Worm (Caenorhabditis elegans) whole organism, L1 larva: ENCODE measurements around the gene asp-9.

Source experiments
- C04F5.9 ChIP-seq: sonication (generic microtip); optimal IDR thresholded peaks from 2 replicates; lab custom pipeline; 2016; ENCODE audit warnings: missing genetic modification characterization, missing compliant biosample characterization
- C16A3.4 ChIP-seq: fragments of 150-350 bp; optimal IDR thresholded peaks from 2 replicates; lab custom pipeline; 2014; ENCODE audit warnings: missing biosample characterization, missing genetic modification characterization
- C34B4.2 ChIP-seq: sonication (generic microtip); optimal IDR thresholded peaks from 2 replicates; lab custom pipeline; 2017; ENCODE audit warnings: mild to moderate bottlenecking, missing genetic modification characterization, missing compliant biosample characterization
- aha-1 ChIP-seq: fragments of 150-350 bp; optimal IDR thresholded peaks from 2 replicates; lab custom pipeline; 2014; ENCODE audit warnings: missing biosample characterization, missing genetic modification characterization
- aly-2 ChIP-seq: fragments of 150-350 bp; optimal IDR thresholded peaks from 2 replicates; lab custom pipeline; 2014; ENCODE audit warnings: missing biosample characterization, missing genetic modification characterization
- blmp-1 ChIP-seq: fragments of 150-350 bp; optimal IDR thresholded peaks from 2 replicates; lab custom pipeline; 2014; ENCODE audit warnings: missing biosample characterization, missing genetic modification characterization
- ceh-8 ChIP-seq: fragments of 200-800 bp; sonication (Bioruptor generic); optimal IDR thresholded peaks from 2 replicates; lab custom pipeline; 2018; ENCODE audit warnings: mild to moderate bottlenecking, missing genetic modification characterization, moderate library complexity, missing compliant biosample characterization
- ceh-90 ChIP-seq: sonication (generic microtip); optimal IDR thresholded peaks from 2 replicates; lab custom pipeline; 2016; ENCODE audit warnings: missing genetic modification characterization, missing compliant biosample characterization
- dpl-1 ChIP-seq, 3 experiments: fragments of 150-350 bp in 2 of 3; sonication (generic microtip) in 1 of 3; optimal IDR thresholded peaks; 2 replicates each; lab custom pipeline; 2014 to 2017; ENCODE audit warnings: missing biosample characterization in 3 of 3, missing genetic modification characterization in 3 of 3, missing genetic modification reagents in 3 of 3
- dsc-1 ChIP-seq: sonication (generic microtip); optimal IDR thresholded peaks from 2 replicates; lab custom pipeline; 2016; ENCODE audit warnings: mild to moderate bottlenecking, missing genetic modification characterization, missing compliant biosample characterization
- efl-1 ChIP-seq, 4 experiments: fragments of 150-350 bp; optimal IDR thresholded peaks in 3 of 4; peaks in 1 of 4; 1 replicate in 1 of 4; 2 replicates in 3 of 4; lab custom pipeline; 2014; ENCODE audit warnings: missing biosample characterization in 2 of 4, missing genetic modification characterization in 2 of 4, missing genetic modification reagents in 2 of 4
- elt-2 ChIP-seq: sonication (generic microtip); optimal IDR thresholded peaks from 2 replicates; lab custom pipeline; 2016; ENCODE audit warnings: missing genetic modification characterization, mild to moderate bottlenecking, inconsistent platforms, missing compliant biosample characterization, missing genetic modification reagents
- fkh-8 ChIP-seq: sonication (generic microtip); optimal IDR thresholded peaks from 2 replicates; lab custom pipeline; 2016; ENCODE audit warnings: mild to moderate bottlenecking, missing genetic modification characterization, missing compliant biosample characterization
- fos-1 ChIP-seq: fragments of 150-350 bp; optimal IDR thresholded peaks from 2 replicates; lab custom pipeline; 2014; ENCODE audit warnings: missing biosample characterization, missing genetic modification characterization
- hlh-17 ChIP-seq: fragments of 200-800 bp; sonication (Bioruptor generic); optimal IDR thresholded peaks from 2 replicates; lab custom pipeline; 2018; ENCODE audit warnings: missing genetic modification characterization, mild to moderate bottlenecking, missing compliant biosample characterization, moderate library complexity, borderline replicate concordance
- hpl-2 ChIP-seq: fragments of 150-350 bp; optimal IDR thresholded peaks from 2 replicates; lab custom pipeline; 2014; ENCODE audit warnings: missing biosample characterization, missing genetic modification reagents, missing genetic modification characterization
- irx-1 ChIP-seq: sonication (generic microtip); optimal IDR thresholded peaks from 2 replicates; lab custom pipeline; 2016; ENCODE audit warnings: missing genetic modification characterization, missing compliant biosample characterization
- lin-13 ChIP-seq: fragments of 150-350 bp; optimal IDR thresholded peaks from 2 replicates; lab custom pipeline; 2014; ENCODE audit warnings: missing biosample characterization, missing genetic modification reagents, missing genetic modification characterization
- lir-3 ChIP-seq: sonication (generic microtip); optimal IDR thresholded peaks from 2 replicates; lab custom pipeline; 2016; ENCODE audit warnings: mild to moderate bottlenecking, missing genetic modification characterization, moderate library complexity, missing compliant biosample characterization; ENCODE audit not compliant: poor library complexity
- lsy-2 ChIP-seq, 2 experiments: fragments of 150-350 bp; optimal IDR thresholded peaks; 2 replicates each; lab custom pipeline; 2014; ENCODE audit warnings: missing biosample characterization in 2 of 2, missing genetic modification characterization in 2 of 2
- mep-1 ChIP-seq: fragments of 150-350 bp; optimal IDR thresholded peaks from 2 replicates; lab custom pipeline; 2014; ENCODE audit warnings: missing biosample characterization, missing genetic modification characterization
- nhr-11 ChIP-seq: fragments of 150-350 bp; optimal IDR thresholded peaks from 2 replicates; lab custom pipeline; 2014; ENCODE audit warnings: missing biosample characterization, missing genetic modification characterization
- nhr-12 ChIP-seq: sonication (generic microtip); optimal IDR thresholded peaks from 2 replicates; lab custom pipeline; 2017; ENCODE audit warnings: missing biosample characterization, missing genetic modification characterization
- nhr-84 ChIP-seq: sonication (generic microtip); optimal IDR thresholded peaks from 2 replicates; lab custom pipeline; 2017; ENCODE audit warnings: missing biosample characterization, missing genetic modification characterization
- nhr-85 ChIP-seq: sonication (generic microtip); peaks from one replicate; lab custom pipeline; 2016; ENCODE audit warnings: missing genetic modification characterization, inconsistent platforms, missing compliant biosample characterization
- pax-3 ChIP-seq: fragments of 200-800 bp; sonication (Bioruptor generic); optimal IDR thresholded peaks from 2 replicates; lab custom pipeline; 2018; ENCODE audit warnings: mild to moderate bottlenecking, missing genetic modification characterization, moderate library complexity, missing compliant biosample characterization
- skn-1 ChIP-seq: fragments of 150-350 bp; optimal IDR thresholded peaks from 2 replicates; lab custom pipeline; 2014; ENCODE audit warnings: missing biosample characterization, missing genetic modification characterization
- swsn-7 ChIP-seq: sonication (generic microtip); optimal IDR thresholded peaks from 2 replicates; lab custom pipeline; 2016; ENCODE audit warnings: missing genetic modification characterization, missing compliant biosample characterization
- tlp-1 ChIP-seq: fragments of 150-350 bp; optimal IDR thresholded peaks from 2 replicates; lab custom pipeline; 2014; ENCODE audit warnings: missing biosample characterization, missing genetic modification characterization
- unc-98 ChIP-seq: fragments of 200-800 bp; sonication (Bioruptor generic); IDR thresholded peaks from 2 replicates; pipeline ENCODE4 v1.3.6; 2022; ENCODE audit warnings: missing genetic modification characterization, missing compliant biosample characterization
- vab-15 ChIP-seq: sonication (generic microtip); optimal IDR thresholded peaks from 2 replicates; lab custom pipeline; 2017; ENCODE audit warnings: missing genotype, mild to moderate bottlenecking, missing genetic modification characterization, missing compliant biosample characterization
- xbp-1 ChIP-seq: sonication (generic microtip); optimal IDR thresholded peaks from 2 replicates; lab custom pipeline; 2016; ENCODE audit warnings: missing genetic modification characterization, missing compliant biosample characterization
- zag-1 ChIP-seq: fragments of 150-350 bp; optimal IDR thresholded peaks from 2 replicates; lab custom pipeline; 2014; ENCODE audit warnings: missing biosample characterization, missing genetic modification characterization
- ztf-11 ChIP-seq, 2 experiments: sonication (generic microtip); optimal IDR thresholded peaks; 2 replicates each; lab custom pipeline; 2016 to 2017; ENCODE audit warnings: missing genetic modification characterization in 2 of 2, missing biosample characterization in 1 of 2, missing compliant biosample characterization in 1 of 2

Gene asp-9

ce11 chrIV:6217503-6217902, 31.8 kb downstream of the asp-9 start:
- TF ChIP-seq mep-1 (no peak), dsc-1 (tag; lab: Kevin White, UChicago) (no peak), pax-3 (tag; lab: Kevin White, UChicago) (no peak), lin-13 (GFP tag; lab: Kevin White, UChicago) (no peak), tlp-1 (tag; lab: Kevin White, UChicago) (no peak), nhr-11 (no peak)

DNA sequence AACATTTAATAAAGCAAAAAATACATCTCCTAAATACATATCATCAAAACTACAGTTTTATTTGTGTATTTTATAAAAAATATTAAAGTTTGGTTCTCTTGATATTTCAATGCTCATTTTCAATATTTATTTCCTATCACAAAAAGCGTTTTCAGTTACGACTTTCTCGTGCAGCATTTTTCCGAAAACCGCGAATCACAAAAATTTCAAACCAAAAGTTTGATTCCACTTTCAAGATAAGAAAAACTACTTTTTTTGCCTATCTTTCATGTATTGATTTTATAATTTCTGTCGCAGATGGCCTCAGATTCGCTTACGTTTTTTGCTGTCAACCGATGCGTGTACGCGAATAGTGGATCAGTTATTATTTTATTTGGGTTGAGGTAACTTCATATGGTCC, 33.7 kb downstream of the asp-9 start, which contains the start of gene C49A9.4:
TSS of gene C49A9.4 (plus strand) at position 265 of the 400 bp plus-strand sequence.
- TF ChIP-seq dsc-1 (tag; lab: Kevin White, UChicago), result no peak
- TF ChIP-seq hpl-2 (GFP tag; lab: Kevin White, UChicago), result peak; percentile 35
- TF ChIP-seq efl-1 (optimal IDR thresholded peaks at IDR 0.05; lab: Kevin White, UChicago), result no peak
- peak in 1 of 2 experiments; percentile 42 for TF ChIP-seq efl-1 (GFP tag; optimal IDR thresholded peaks at IDR 0.05 in 1 of 2; lab: Kevin White, UChicago)
- TF ChIP-seq elt-2, result peak; percentile 27

- TF ChIP-seq hlh-17 (GFP tag; lab: Kevin White, UChicago) (no peak), ceh-8 (GFP tag; lab: Kevin White, UChicago) (no peak), xbp-1 (tag; lab: Kevin White, UChicago) (no peak), aha-1 (no peak), skn-1 (tag; lab: Kevin White, UChicago) (no peak), lsy-2 (tag; optimal IDR thresholded peaks at IDR 0.05; lab: Kevin White, UChicago) (no peak), C16A3.4 (tag; lab: Kevin White, UChicago) (no peak), efl-1 (optimal IDR thresholded peaks at IDR 0.05; lab: Kevin White, UChicago) (no peak), efl-1 (GFP tag; optimal IDR thresholded peaks at IDR 0.05 in 1 of 2; lab: Kevin White, UChicago) (peak in 1 of 2 experiments; percentile 2), elt-2 (peak; percentile 51)
- TF ChIP-seq, all 84 proteins: peak for 2
These were observed 36.2 kb downstream of the asp-9 start, which contains the start of gene C49A9.3 for ce11 chrIV:6221878-6222277. TSS of gene C49A9.3 (plus strand) at chrIV:6222089.

DNA sequence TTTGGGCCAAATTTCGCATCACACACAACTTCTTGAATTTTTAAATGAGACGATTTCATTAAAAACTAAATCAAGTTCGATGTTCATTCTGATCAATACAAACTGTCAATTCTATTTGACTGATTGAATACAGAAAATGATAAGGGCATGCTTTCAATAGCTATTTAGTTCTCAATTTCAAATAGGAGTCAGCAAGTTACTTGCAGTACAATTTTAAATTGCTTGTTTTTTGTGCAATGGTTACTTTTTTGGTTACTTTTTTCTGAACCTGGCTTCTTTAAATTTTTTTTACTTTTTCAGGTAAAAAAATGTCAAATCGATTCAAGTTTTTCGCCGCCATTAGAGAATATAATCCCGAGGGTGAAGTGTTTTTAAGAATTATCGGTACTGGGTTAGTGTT, 39.5 kb downstream of the asp-9 start, which contains the start of gene C49A9.2:
TSS of gene C49A9.2 (plus strand) at position 301 of the 400 bp plus-strand sequence.
- TF ChIP-seq fkh-8 (tag; lab: Kevin White, UChicago) (no peak), pax-3 (tag; lab: Kevin White, UChicago) (no peak), blmp-1 (no peak), aly-2 (tag; lab: Kevin White, UChicago) (no peak), vab-15 (tag; lab: Kevin White, UChicago) (no peak), hlh-17 (GFP tag; lab: Kevin White, UChicago) (no peak), nhr-84 (tag; lab: Kevin White, UChicago) (no peak), ceh-90 (no peak), zag-1 (no peak), unc-98 (GFP tag; lab: Robert Waterston, UW) (no peak), C34B4.2 (tag; lab: Kevin White, UChicago) (no peak), swsn-7 (tag; lab: Kevin White, UChicago) (no peak), xbp-1 (tag; lab: Kevin White, UChicago) (no peak), aha-1 (no peak), dpl-1 (GFP tag; optimal IDR thresholded peaks at IDR 0.05; lab: Kevin White, UChicago) (no peak), efl-1 (optimal IDR thresholded peaks at IDR 0.05; lab: Kevin White, UChicago) (no peak), efl-1 (GFP tag; optimal IDR thresholded peaks at IDR 0.05 in 1 of 2; lab: Kevin White, UChicago) (no peak), lir-3 (tag; lab: Kevin White, UChicago) (no peak)

ce11 chrIV:6227974-6228373, 42.3 kb downstream of the asp-9 start, which contains the start of gene C49A9.1:
TSS of gene C49A9.1 (plus strand) at chrIV:6228190.
- no peak for TF ChIP-seq nhr-85 (tag; lab: Kevin White, UChicago)
- TF ChIP-seq efl-1 (optimal IDR thresholded peaks at IDR 0.05; lab: Kevin White, UChicago), result no peak
- no peak for TF ChIP-seq efl-1 (GFP tag; optimal IDR thresholded peaks at IDR 0.05 in 1 of 2; lab: Kevin White, UChicago)
- no peak for TF ChIP-seq aly-2 (tag; lab: Kevin White, UChicago)
- no peak for TF ChIP-seq C04F5.9
- no peak for TF ChIP-seq fos-1 (tag; lab: Kevin White, UChicago)
- no peak for TF ChIP-seq nhr-12 (tag; lab: Kevin White, UChicago)
- TF ChIP-seq ceh-90, result no peak
- TF ChIP-seq ztf-11 (tag; optimal IDR thresholded peaks at IDR 0.05; lab: Kevin White, UChicago), result no peak
- TF ChIP-seq irx-1 (tag; lab: Kevin White, UChicago), result no peak
- TF ChIP-seq, all 84 proteins: peak for 0
